Fruit fly (Drosophila melanogaster) whole organism, embryonic: ENCODE data around the gene CG31050.
A peak's percentile ranks its signal among the peaks of the same experiment; 100 is the strongest.

ENCODE experiments used
- Ada2b ChIP-seq: fragments of 200-800 bp; sonication (Bioruptor generic); IDR thresholded peaks from 2 replicates; pipeline ENCODE4 v1.3.6; 2022; ENCODE audit warnings: missing biosample characterization, missing genetic modification characterization
- Awh ChIP-seq: fragments of 200-800 bp; sonication (Bioruptor generic); IDR thresholded peaks from 2 replicates; pipeline ENCODE4, ENCODE4 v1.3.6; 2022; ENCODE audit warnings: missing biosample characterization, missing genetic modification characterization
- BEAF-32 ChIP-seq: fragments of 200-800 bp; sonication (Bioruptor generic); optimal IDR thresholded peaks from 3 replicates; lab custom pipeline; 2017; ENCODE audit warnings: missing biosample characterization, missing genetic modification characterization, mild to moderate bottlenecking, moderate library complexity, missing genetic modification reagents
- BtbVII ChIP-seq: fragments of 200-800 bp; sonication (Bioruptor generic); optimal IDR thresholded peaks from 3 replicates; lab custom pipeline; 2017; ENCODE audit warnings: missing biosample characterization, mild to moderate bottlenecking, missing genetic modification characterization
- CG11085 ChIP-seq: fragments of 200-800 bp; sonication (Bioruptor generic); IDR thresholded peaks from 2 replicates; pipeline ENCODE4 v1.3.6; 2022; ENCODE audit warnings: missing biosample characterization, missing genetic modification characterization
- CG11456 ChIP-seq: fragments of 200-800 bp; sonication (Bioruptor generic); IDR thresholded peaks from 3 replicates; pipeline ENCODE4 v1.3.6; 2022; ENCODE audit warnings: missing biosample characterization, missing genetic modification characterization
- CG11695 ChIP-seq: fragments of 200-800 bp; sonication (Bioruptor generic); IDR thresholded peaks from 3 replicates; pipeline ENCODE4 v1.3.6; 2022; ENCODE audit warnings: missing biosample characterization, missing genetic modification characterization
- CG11696 ChIP-seq: fragments of 200-800 bp; sonication (Bioruptor generic); IDR thresholded peaks from 2 replicates; pipeline ENCODE4 v1.3.6; 2022; ENCODE audit warnings: missing biosample characterization, missing genetic modification characterization
- CG12942 ChIP-seq: fragments of 200-800 bp; sonication (Bioruptor generic); optimal IDR thresholded peaks from 3 replicates; lab custom pipeline; 2016; ENCODE audit warnings: missing biosample characterization, missing genetic modification characterization
- CG13624 ChIP-seq: fragments of 200-800 bp; sonication (Bioruptor generic); optimal IDR thresholded peaks from 2 replicates; lab custom pipeline; 2016; ENCODE audit warnings: missing biosample characterization, missing genetic modification characterization
- CG13894 ChIP-seq: fragments of 200-800 bp; sonication (Bioruptor generic); optimal IDR thresholded peaks from 3 replicates; lab custom pipeline; 2018; ENCODE audit warnings: missing biosample characterization, mild to moderate bottlenecking, missing genetic modification characterization, moderate library complexity
- CG15514 ChIP-seq: fragments of 200-800 bp; sonication (Bioruptor generic); optimal IDR thresholded peaks from 3 replicates; lab custom pipeline; 2017; ENCODE audit warnings: missing biosample characterization, missing genetic modification characterization, mild to moderate bottlenecking, moderate library complexity, missing genetic modification reagents
- CG18619 ChIP-seq: fragments of 200-800 bp; sonication (Bioruptor generic); optimal IDR thresholded peaks from 3 replicates; lab custom pipeline; 2017; ENCODE audit warnings: missing biosample characterization, mild to moderate bottlenecking, missing genetic modification characterization
- CG2120 ChIP-seq: fragments of 200-800 bp; sonication (Bioruptor generic); optimal IDR thresholded peaks from 3 replicates; lab custom pipeline; 2016; ENCODE audit warnings: missing biosample characterization, missing genetic modification characterization
- CG2199 ChIP-seq: fragments of 200-800 bp; sonication (Bioruptor generic); IDR thresholded peaks from 3 replicates; pipeline ENCODE4 v1.3.6; 2022; ENCODE audit warnings: missing biosample characterization, missing genetic modification characterization
- CG34376 ChIP-seq: fragments of 200-800 bp; sonication (Bioruptor generic); optimal IDR thresholded peaks from 2 replicates; lab custom pipeline; 2018; ENCODE audit warnings: missing biosample characterization, mild to moderate bottlenecking, missing genetic modification characterization
- CG3995 ChIP-seq: fragments of 200-800 bp; sonication (Bioruptor generic); optimal IDR thresholded peaks from 3 replicates; lab custom pipeline; 2016; ENCODE audit warnings: missing biosample characterization, missing genetic modification characterization
- CG4282 ChIP-seq: fragments of 200-800 bp; sonication (Bioruptor generic); optimal IDR thresholded peaks from 2 replicates; lab custom pipeline; 2016; ENCODE audit warnings: missing biosample characterization, missing genetic modification characterization
- CG4617 ChIP-seq: fragments of 200-800 bp; sonication (Bioruptor generic); optimal IDR thresholded peaks from 3 replicates; lab custom pipeline; 2016; ENCODE audit warnings: missing biosample characterization, missing genetic modification characterization, borderline replicate concordance
- CG6254 ChIP-seq: fragments of 200-800 bp; sonication (Bioruptor generic); optimal IDR thresholded peaks from 3 replicates; lab custom pipeline; 2017; ENCODE audit warnings: mild to moderate bottlenecking, missing biosample characterization, missing genetic modification reagents, missing genetic modification characterization
- CG6689 ChIP-seq: fragments of 200-800 bp; sonication (Bioruptor generic); IDR thresholded peaks from 2 replicates; pipeline ENCODE4 v1.3.6; 2022; ENCODE audit warnings: missing biosample characterization, missing genetic modification characterization
- CG9215 ChIP-seq: fragments of 200-800 bp; sonication (Bioruptor generic); IDR thresholded peaks from 2 replicates; pipeline ENCODE4 v1.3.6; 2022; ENCODE audit warnings: missing biosample characterization, missing genetic modification characterization
- CG9932 ChIP-seq: fragments of 200-800 bp; sonication (Bioruptor generic); IDR thresholded peaks from 2 replicates; pipeline ENCODE4 v1.3.6; 2022; ENCODE audit warnings: missing biosample characterization, missing genetic modification characterization
- D ChIP-seq, 2 experiments: fragments of 200-800 bp in 1 of 2; fragments of >200 bp in 1 of 2; sonication (Bioruptor generic) in 1 of 2; optimal IDR thresholded peaks; 2 replicates in 1 of 2; 3 replicates in 1 of 2; lab custom pipeline; 2017; ENCODE audit warnings: mild to moderate bottlenecking in 1 of 2, missing biosample characterization in 1 of 2, missing genetic modification characterization in 1 of 2, missing genetic modification reagents in 1 of 2
- Dip2 ChIP-seq: fragments of 200-800 bp; sonication (Bioruptor generic); IDR thresholded peaks from 2 replicates; pipeline ENCODE4 v1.3.6; 2022; ENCODE audit warnings: missing biosample characterization, missing genetic modification characterization
- GATAe ChIP-seq: fragments of 200-800 bp; sonication (Bioruptor generic); conservative IDR thresholded peaks from 2 replicates; pipeline ENCODE4 v1.3.6; 2022; ENCODE audit warnings: missing biosample characterization, missing genetic modification characterization
- MBD-R2 ChIP-seq: fragments of 200-800 bp; sonication (Bioruptor generic); IDR thresholded peaks from 2 replicates; pipeline ENCODE4 v1.3.6; 2022; ENCODE audit warnings: missing biosample characterization, missing genetic modification characterization
- Max ChIP-seq: fragments of 200-800 bp; sonication (Bioruptor generic); optimal IDR thresholded peaks from 2 replicates; lab custom pipeline; 2016; ENCODE audit warnings: missing biosample characterization, mild to moderate bottlenecking, missing genetic modification characterization
- Mes4 ChIP-seq: fragments of 200-800 bp; sonication (Bioruptor generic); optimal IDR thresholded peaks from 2 replicates; lab custom pipeline; 2016; ENCODE audit warnings: missing biosample characterization, missing genetic modification characterization
- Nf-YC ChIP-seq: fragments of 200-800 bp; optimal IDR thresholded peaks from 3 replicates; lab custom pipeline; 2019; ENCODE audit warnings: missing biosample characterization, mild to moderate bottlenecking, missing genetic modification characterization, moderate library complexity
- Oaz ChIP-seq: fragments of 200-800 bp; sonication (Bioruptor generic); IDR thresholded peaks from 2 replicates; pipeline ENCODE4 v1.3.6; 2022; ENCODE audit warnings: missing biosample characterization, missing genetic modification characterization
- Poxn ChIP-seq: fragments of 200-800 bp; sonication (Bioruptor generic); IDR thresholded peaks from 2 replicates; pipeline ENCODE4 v1.3.6; 2022; ENCODE audit warnings: missing biosample characterization, missing genetic modification characterization
- Sin3A ChIP-seq: fragments of >200 bp; optimal IDR thresholded peaks from 2 replicates; lab custom pipeline; 2018
- Xrp1 ChIP-seq: fragments of 200-800 bp; sonication (Bioruptor generic); IDR thresholded peaks from 2 replicates; pipeline ENCODE4 v1.3.6; 2022; ENCODE audit warnings: missing biosample characterization, missing genetic modification characterization
- btn ChIP-seq: fragments of 200-800 bp; sonication (Bioruptor generic); optimal IDR thresholded peaks from 2 replicates; lab custom pipeline; 2016; ENCODE audit warnings: missing biosample characterization, missing genetic modification characterization
- emc ChIP-seq: fragments of 200-800 bp; sonication (Bioruptor generic); optimal IDR thresholded peaks from 2 replicates; lab custom pipeline; 2016; ENCODE audit warnings: missing biosample characterization, missing genetic modification characterization
- ewg ChIP-seq: fragments of 200-800 bp; sonication (Bioruptor generic); optimal IDR thresholded peaks from 3 replicates; lab custom pipeline; 2017; ENCODE audit warnings: mild to moderate bottlenecking, missing biosample characterization, missing genetic modification reagents, missing genetic modification characterization
- grn ChIP-seq: fragments of 200-800 bp; sonication (Bioruptor generic); optimal IDR thresholded peaks from 3 replicates; lab custom pipeline; 2017; ENCODE audit warnings: missing biosample characterization, missing genetic modification characterization
- hb ChIP-seq: fragments of 200-800 bp; sonication (Bioruptor generic); IDR thresholded peaks from 3 replicates; pipeline ENCODE4 v1.3.6; 2022; ENCODE audit warnings: missing biosample characterization, missing genetic modification characterization; ENCODE audit not compliant: partially characterized antibody
- hkb ChIP-seq, 2 experiments: fragments of 200-800 bp in 1 of 2; fragments of >200 bp in 1 of 2; sonication (Bioruptor generic) in 1 of 2; IDR thresholded peaks in 1 of 2; optimal IDR thresholded peaks in 1 of 2; 2 replicates each; pipeline versions ENCODE4 v1.3.6 to Lab custom; 2017 to 2022; ENCODE audit warnings: missing biosample characterization in 1 of 2, missing genetic modification characterization in 1 of 2
- mam ChIP-seq: fragments of 200-800 bp; sonication (Bioruptor generic); optimal IDR thresholded peaks from 3 replicates; lab custom pipeline; 2016; ENCODE audit warnings: missing biosample characterization, missing genetic modification characterization
- pros ChIP-seq: fragments of 200-800 bp; sonication (Bioruptor generic); optimal IDR thresholded peaks from 3 replicates; lab custom pipeline; 2019; ENCODE audit warnings: missing biosample characterization, mild to moderate bottlenecking, missing genetic modification characterization, moderate library complexity
- tll ChIP-seq, 2 experiments: fragments of 200-800 bp in 1 of 2; fragments of >200 bp in 1 of 2; sonication (Bioruptor generic) in 1 of 2; optimal IDR thresholded peaks; 2 replicates each; lab custom pipeline; 2017 to 2019; ENCODE audit warnings: missing biosample characterization in 2 of 2, missing genetic modification characterization in 2 of 2, mild to moderate bottlenecking in 1 of 2, moderate library complexity in 1 of 2
- trem ChIP-seq: fragments of 200-800 bp; optimal IDR thresholded peaks from 3 replicates; lab custom pipeline; 2019; ENCODE audit warnings: missing biosample characterization, mild to moderate bottlenecking, missing genetic modification characterization, moderate library complexity
- trh ChIP-seq: fragments of 200-800 bp; sonication (Bioruptor generic); optimal IDR thresholded peaks from 2 replicates; lab custom pipeline; 2016; ENCODE audit warnings: missing biosample characterization, missing genetic modification characterization
- ttk ChIP-seq: fragments of 200-800 bp; sonication (Bioruptor generic); IDR thresholded peaks from 2 replicates; pipeline ENCODE4 v2.1.2; 2022; ENCODE audit warnings: missing biosample characterization, missing genetic modification characterization

The CG31050 gene

DNA sequence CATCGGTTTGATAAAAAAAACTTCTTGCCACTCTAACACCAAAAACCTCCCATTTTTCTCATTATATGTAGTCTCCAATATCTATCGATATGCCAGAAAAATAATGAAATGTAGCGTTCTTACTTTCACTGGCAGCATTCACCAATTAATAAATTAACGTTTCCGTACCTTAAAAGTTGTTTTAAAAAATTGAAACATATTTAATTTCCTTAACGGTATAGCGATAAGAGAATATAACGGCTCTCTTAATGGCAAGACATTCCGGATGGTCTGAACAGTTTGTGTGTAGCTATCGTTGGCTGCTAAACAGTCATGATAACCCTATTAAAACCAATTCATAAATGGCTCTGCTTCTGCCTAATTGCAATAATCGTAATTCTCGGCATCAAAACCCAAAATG is 14.2 kb downstream of the CG31050 start, which contains the start of gene CG9988:
Gene CG9988 (plus strand): TSS at position 301 of the 400 bp plus-strand sequence.
- TF ChIP-seq Mes4 (no peak), CG13894 (no peak), Nf-YC (tag; lab: Kevin White, UChicago) (no peak), Oaz (GFP tag; lab: Robert Waterston, UW) (no peak), tll (GFP tag; optimal IDR thresholded peaks at IDR 0.05; lab: Kevin White, UChicago) (no peak), GATAe (GFP tag; lab: Robert Waterston, UW) (no peak), Ada2b (GFP tag; lab: Robert Waterston, UW) (no peak), CG11456 (GFP tag; lab: Robert Waterston, UW) (no peak), ttk (no peak), btn (GFP tag; lab: Kevin White, UChicago) (no peak), CG2120 (GFP tag; lab: Kevin White, UChicago) (no peak), D (optimal IDR thresholded peaks at IDR 0.05; lab: Kevin White, UChicago) (no peak), D (GFP tag; optimal IDR thresholded peaks at IDR 0.05; lab: Kevin White, UChicago) (no peak)

DNA sequence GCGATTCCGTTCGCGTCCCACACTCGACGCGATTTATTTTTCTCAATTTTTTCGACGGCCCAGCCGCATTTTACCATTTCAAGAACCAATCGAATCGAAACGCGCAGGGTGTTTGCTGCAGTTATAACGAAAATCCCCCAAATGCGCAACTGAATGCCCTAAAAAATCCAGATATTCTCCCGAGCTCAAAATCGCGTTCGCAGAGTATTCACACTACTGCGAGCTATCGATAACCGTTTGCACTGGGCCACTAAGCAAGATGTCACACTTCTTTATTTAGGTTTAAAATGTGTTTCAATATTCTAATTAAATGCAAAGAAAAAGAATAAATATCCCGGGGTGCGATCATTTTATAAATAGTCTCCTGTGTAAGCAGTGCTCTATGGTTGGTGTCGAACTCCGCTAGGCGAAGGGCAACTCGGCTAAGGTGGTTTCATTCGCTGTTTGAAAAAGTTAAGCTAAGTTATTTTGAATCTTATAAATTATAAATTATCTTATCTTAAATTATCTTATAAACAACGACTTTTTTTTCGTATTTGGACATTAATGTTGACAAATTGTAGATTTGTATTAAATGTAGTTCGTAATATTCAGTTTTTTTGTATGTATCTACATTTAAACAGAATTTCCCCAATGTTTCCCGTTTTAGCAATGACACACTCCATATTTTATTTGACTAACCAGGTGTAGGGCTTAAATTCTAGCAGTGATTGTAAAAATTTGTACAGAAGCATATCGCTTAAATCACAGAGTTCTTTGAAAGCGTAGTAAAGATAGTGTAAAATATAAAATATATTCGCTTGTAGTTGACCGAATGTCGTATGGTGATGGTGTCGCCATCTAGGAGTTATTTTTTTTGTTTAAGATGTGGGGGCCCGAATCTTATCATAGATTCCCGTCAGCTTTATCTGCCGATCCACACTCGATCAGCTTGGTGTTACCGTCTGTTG is 15.0 kb downstream of the CG31050 start, which contains the start of gene CG10011:
Gene CG10011 (minus strand): TSS at position 119 of the 950 bp plus-strand sequence.
- TF ChIP-seq tll (GFP tag; optimal IDR thresholded peaks at IDR 0.05; lab: Kevin White, UChicago) (no peak), trh (GFP tag; lab: Kevin White, UChicago) (no peak), CG13624 (GFP tag; lab: Kevin White, UChicago) (no peak), CG11085 (GFP tag; lab: Robert Waterston, UW) (no peak), CG4617 (GFP tag; lab: Kevin White, UChicago) (peak; percentile 0), trem (tag; lab: Kevin White, UChicago) (peak; percentile 18), hkb (optimal IDR thresholded peaks at IDR 0.05; lab: Kevin White, UChicago) (peak; percentile 92), hkb (GFP tag; IDR thresholded peaks at IDR 0.05; lab: Robert Waterston, UW) (peak; percentile 20; the same call in 1 of the 2 replicates), CG18619 (no peak), BEAF-32 (GFP tag; lab: Kevin White, UChicago) (peak; percentile 20), hb (GFP tag; lab: Robert Waterston, UW) (0 out of 3 replicates have a peak, but pooled peaks have one; percentile 18), CG6689 (GFP tag; lab: Robert Waterston, UW) (no peak), CG9215 (no peak), mam (GFP tag; lab: Kevin White, UChicago) (peak; percentile 1), pros (GFP tag; lab: Kevin White, UChicago) (peak; percentile 31), CG34376 (GFP tag; lab: Kevin White, UChicago) (no peak), BtbVII (GFP tag; lab: Kevin White, UChicago) (peak; percentile 8), Awh (GFP tag; lab: Robert Waterston, UW) (no peak), Sin3A (peak; percentile 97), CG12942 (GFP tag; lab: Kevin White, UChicago) (no peak), Max (GFP tag; lab: Kevin White, UChicago) (peak; percentile 0), ewg (peak; percentile 79), emc (GFP tag; lab: Kevin White, UChicago) (no peak), Poxn (GFP tag; lab: Robert Waterston, UW) (no peak), CG2199 (GFP tag; lab: Robert Waterston, UW) (peak; percentile 87), MBD-R2 (GFP tag; lab: Robert Waterston, UW) (peak; percentile 53), Xrp1 (GFP tag; lab: Robert Waterston, UW) (no peak), Dip2 (peak; percentile 93), grn (GFP tag; lab: Kevin White, UChicago) (peak; percentile 92), CG9932 (GFP tag; lab: Robert Waterston, UW) (peak; percentile 44), CG3995 (peak; percentile 27), CG11695 (peak; percentile 51; the same call in 1 of the 3 replicates), CG6254 (GFP tag; lab: Kevin White, UChicago) (peak; percentile 61), CG15514 (GFP tag; lab: Kevin White, UChicago) (peak; percentile 13), CG4282 (peak; percentile 44), CG11696 (no peak), GATAe (GFP tag; lab: Robert Waterston, UW) (peak; percentile 42; the same call in 1 of the 2 replicates)
